Worm (Caenorhabditis elegans) whole organism, young adult: ENCODE measurements around the gene ccdc-47.

Source experiments
- B0019.2 ChIP-seq: fragments of 200-800 bp; sonication (Bioruptor generic); conservative IDR thresholded peaks from 2 replicates; pipeline ENCODE4 v1.3.6; 2022; ENCODE audit warnings: missing genetic modification reagents, missing genetic modification characterization, missing compliant biosample characterization
- B0035.1 ChIP-seq: sonication (generic microtip); optimal IDR thresholded peaks from 2 replicates; lab custom pipeline; 2016; ENCODE audit warnings: missing genetic modification characterization, mild to moderate bottlenecking, missing compliant biosample characterization, missing genotype, missing genetic modification reagents
- B0336.3 ChIP-seq: fragments of 200-800 bp; sonication (Bioruptor generic); IDR thresholded peaks from 2 replicates; pipeline ENCODE4 v1.3.6; 2022; ENCODE audit warnings: missing genetic modification characterization, missing compliant biosample characterization
- C17E4.6 ChIP-seq: fragments of 200-800 bp; sonication (Bioruptor generic); IDR thresholded peaks from 2 replicates; pipeline ENCODE4 v1.3.6; 2022; ENCODE audit warnings: missing genetic modification reagents, missing genetic modification characterization, missing compliant biosample characterization
- F23B12.7 ChIP-seq: sonication (generic microtip); optimal IDR thresholded peaks from 2 replicates; lab custom pipeline; 2017; ENCODE audit warnings: missing genetic modification characterization, mild to moderate bottlenecking, missing compliant biosample characterization, antibody characterized with exemption, moderate library complexity; ENCODE audit not compliant: insufficient read depth
- F39B2.1 ChIP-seq: fragments of 200-800 bp; sonication (Bioruptor generic); IDR thresholded peaks from 2 replicates; pipeline ENCODE4 v1.3.6; 2022; ENCODE audit warnings: missing genetic modification reagents, missing genetic modification characterization, missing compliant biosample characterization
- F57A8.1 ChIP-seq: fragments of 200-800 bp; sonication (Bioruptor generic); optimal IDR thresholded peaks from 2 replicates; lab custom pipeline; 2018; ENCODE audit warnings: mild to moderate bottlenecking, missing genetic modification characterization, moderate library complexity, missing compliant biosample characterization
- F57C9.4 ChIP-seq: sonication (generic microtip); optimal IDR thresholded peaks from 2 replicates; lab custom pipeline; 2017; ENCODE audit warnings: mild to moderate bottlenecking, missing genetic modification characterization, missing compliant biosample characterization
- K11D2.4 ChIP-seq: fragments of 200-800 bp; sonication (Bioruptor generic); IDR thresholded peaks from 2 replicates; pipeline ENCODE4 v1.3.6; 2022; ENCODE audit warnings: missing genetic modification reagents, missing genetic modification characterization, missing compliant biosample characterization
- Y53G8AR.9 ChIP-seq: fragments of 200-800 bp; sonication (Bioruptor generic); conservative IDR thresholded peaks from 2 replicates; pipeline ENCODE4 v1.3.6; 2022; ENCODE audit warnings: missing genetic modification reagents, missing genetic modification characterization, missing compliant biosample characterization
- Y67H2A.10 ChIP-seq: fragments of 200-800 bp; sonication (Bioruptor generic); conservative IDR thresholded peaks from 2 replicates; pipeline ENCODE4 v1.3.6; 2022; ENCODE audit warnings: missing genetic modification reagents, missing genetic modification characterization, missing compliant biosample characterization
- Y95B8A.8 ChIP-seq: fragments of 200-800 bp; sonication (Bioruptor generic); IDR thresholded peaks from 2 replicates; pipeline ENCODE4 v1.3.6; 2022; ENCODE audit warnings: missing genetic modification reagents, missing genetic modification characterization, missing compliant biosample characterization
- ama-1 ChIP-seq, 3 experiments: fragments of 150-350 bp in 1 of 3; sonication (generic microtip) in 2 of 3; optimal IDR thresholded peaks; 2 replicates each; lab custom pipeline; 2014 to 2018; ENCODE audit warnings: missing biosample characterization in 2 of 3, missing genetic modification characterization in 2 of 3, missing genetic modification reagents in 2 of 3
- attf-5 ChIP-seq: fragments of 200-800 bp; sonication (Bioruptor generic); optimal IDR thresholded peaks from 2 replicates; lab custom pipeline; 2018; ENCODE audit warnings: mild to moderate bottlenecking, missing genetic modification characterization, missing compliant biosample characterization
- attf-6 ChIP-seq: fragments of 200-800 bp; sonication (Bioruptor generic); IDR thresholded peaks from 2 replicates; pipeline ENCODE4 v1.3.6; 2022; ENCODE audit warnings: missing genetic modification reagents, missing genetic modification characterization, missing compliant biosample characterization
- cebp-2 ChIP-seq: fragments of 200-800 bp; sonication (Bioruptor generic); IDR thresholded peaks from 2 replicates; pipeline ENCODE4 v1.3.6; 2022; ENCODE audit warnings: missing genetic modification characterization, missing compliant biosample characterization
- ceh-100 ChIP-seq: fragments of 200-800 bp; sonication (Bioruptor generic); IDR thresholded peaks from 2 replicates; pipeline ENCODE4 v1.3.6; 2022; ENCODE audit warnings: missing genetic modification reagents, missing genetic modification characterization, missing compliant biosample characterization
- ceh-27 ChIP-seq: fragments of 200-800 bp; sonication (Bioruptor generic); optimal IDR thresholded peaks from 2 replicates; lab custom pipeline; 2018; ENCODE audit warnings: mild to moderate bottlenecking, missing genetic modification characterization, moderate library complexity, missing compliant biosample characterization
- ceh-79 ChIP-seq: sonication (generic microtip); optimal IDR thresholded peaks from 2 replicates; lab custom pipeline; 2017; ENCODE audit warnings: mild to moderate bottlenecking, missing genetic modification characterization, missing compliant biosample characterization
- chd-7 ChIP-seq: sonication (generic microtip); optimal IDR thresholded peaks from 2 replicates; lab custom pipeline; 2016; ENCODE audit warnings: mild to moderate bottlenecking, missing genetic modification characterization, moderate library complexity, missing compliant biosample characterization
- efl-1 ChIP-seq: fragments of 150-350 bp; optimal IDR thresholded peaks from 2 replicates; lab custom pipeline; 2014; ENCODE audit warnings: missing biosample characterization, missing genetic modification reagents, missing genetic modification characterization
- hmg-1.2 ChIP-seq: fragments of 200-800 bp; sonication (Bioruptor generic); IDR thresholded peaks from 2 replicates; pipeline ENCODE4 v1.3.6; 2022; ENCODE audit warnings: missing genetic modification reagents, missing genetic modification characterization, missing compliant biosample characterization
- hsf-1 ChIP-seq: fragments of 200-800 bp; sonication (Bioruptor generic); IDR thresholded peaks from 2 replicates; pipeline ENCODE4 v1.3.6; 2022; ENCODE audit warnings: missing genetic modification reagents, missing genetic modification characterization, missing compliant biosample characterization
- lin-40 ChIP-seq: sonication (generic microtip); optimal IDR thresholded peaks from 2 replicates; lab custom pipeline; 2016; ENCODE audit warnings: missing genetic modification characterization, mild to moderate bottlenecking, missing compliant biosample characterization, missing genotype, missing genetic modification reagents
- lsl-1 ChIP-seq: fragments of 200-800 bp; sonication (Bioruptor generic); optimal IDR thresholded peaks from 2 replicates; lab custom pipeline; 2018; ENCODE audit warnings: mild to moderate bottlenecking, missing genetic modification characterization, moderate library complexity, missing compliant biosample characterization
- madf-6 ChIP-seq: fragments of 200-800 bp; sonication (Bioruptor generic); IDR thresholded peaks from 2 replicates; pipeline ENCODE4 v1.3.6; 2022; ENCODE audit warnings: missing genetic modification reagents, missing genetic modification characterization, missing compliant biosample characterization
- mel-28 ChIP-seq: sonication (generic microtip); optimal IDR thresholded peaks from 2 replicates; lab custom pipeline; 2016; ENCODE audit warnings: borderline replicate concordance, mild to moderate bottlenecking, missing genetic modification characterization, missing compliant biosample characterization
- nfya-2 ChIP-seq: fragments of 200-800 bp; sonication (Bioruptor generic); IDR thresholded peaks from 2 replicates; pipeline ENCODE4 v1.3.6; 2022; ENCODE audit warnings: missing genetic modification reagents, missing genetic modification characterization, missing compliant biosample characterization
- nfyb-1 ChIP-seq: fragments of 200-800 bp; sonication (Bioruptor generic); IDR thresholded peaks from 2 replicates; pipeline ENCODE4 v1.3.6; 2022; ENCODE audit warnings: missing genetic modification reagents, missing genetic modification characterization, missing compliant biosample characterization
- nhr-179 ChIP-seq: sonication (generic microtip); optimal IDR thresholded peaks from 2 replicates; lab custom pipeline; 2016; ENCODE audit warnings: mild to moderate bottlenecking, missing genetic modification characterization, missing compliant biosample characterization
- snpc-1.1 ChIP-seq: sonication (generic microtip); optimal IDR thresholded peaks from 2 replicates; lab custom pipeline; 2017; ENCODE audit warnings: missing genetic modification characterization, mild to moderate bottlenecking, missing compliant biosample characterization, antibody characterized with exemption, moderate library complexity, missing genotype, missing genetic modification reagents; ENCODE audit not compliant: insufficient read depth
- snpc-4 ChIP-seq, 5 experiments: fragments of 150-350 bp in 1 of 5; sonication (generic microtip) in 4 of 5; optimal IDR thresholded peaks; 2 replicates each; lab custom pipeline; 2014 to 2018; ENCODE audit warnings: missing genetic modification characterization in 5 of 5, missing biosample characterization in 3 of 5, antibody characterized with exemption in 2 of 5, mild to moderate bottlenecking in 2 of 5, missing compliant biosample characterization in 2 of 5, missing genotype in 2 of 5, moderate library complexity in 2 of 5, missing genetic modification reagents in 1 of 5
- sptf-2 ChIP-seq: fragments of 200-800 bp; sonication (Bioruptor generic); optimal IDR thresholded peaks from 2 replicates; lab custom pipeline; 2018; ENCODE audit warnings: mild to moderate bottlenecking, missing genetic modification characterization, missing compliant biosample characterization
- tbp1 ChIP-seq: fragments of 200-800 bp; sonication (Bioruptor generic); optimal IDR thresholded peaks from 2 replicates; lab custom pipeline; 2018; ENCODE audit warnings: mild to moderate bottlenecking, missing genetic modification characterization, missing compliant biosample characterization
- tbx-9 ChIP-seq: sonication (generic microtip); optimal IDR thresholded peaks from 2 replicates; lab custom pipeline; 2016; ENCODE audit warnings: borderline replicate concordance, missing genetic modification characterization, inconsistent platforms, missing compliant biosample characterization
- unc-130 ChIP-seq: sonication (generic microtip); optimal IDR thresholded peaks from 2 replicates; lab custom pipeline; 2016; ENCODE audit warnings: missing genetic modification reagents, missing genetic modification characterization, missing compliant biosample characterization
- ztf-22 ChIP-seq: fragments of 200-800 bp; sonication (Bioruptor generic); optimal IDR thresholded peaks from 2 replicates; lab custom pipeline; 2018; ENCODE audit warnings: mild to moderate bottlenecking, missing genetic modification characterization, moderate library complexity, missing compliant biosample characterization
- ztf-26 ChIP-seq: sonication (generic microtip); optimal IDR thresholded peaks from 2 replicates; lab custom pipeline; 2017; ENCODE audit warnings: missing genetic modification characterization, missing compliant biosample characterization
- ztf-28 ChIP-seq: fragments of 200-800 bp; sonication (Bioruptor generic); IDR thresholded peaks from 2 replicates; pipeline ENCODE4 v1.3.6; 2022; ENCODE audit warnings: missing genetic modification reagents, missing genetic modification characterization, missing compliant biosample characterization
- ztf-3 ChIP-seq: fragments of 200-800 bp; sonication (Bioruptor generic); optimal IDR thresholded peaks from 2 replicates; lab custom pipeline; 2018; ENCODE audit warnings: mild to moderate bottlenecking, missing genetic modification characterization, missing compliant biosample characterization
- ztf-6 ChIP-seq: fragments of 200-800 bp; sonication (Bioruptor generic); IDR thresholded peaks from 2 replicates; pipeline ENCODE4 v1.3.6; 2022; ENCODE audit warnings: missing genetic modification reagents, missing genetic modification characterization, missing compliant biosample characterization

ccdc-47 gene

DNA sequence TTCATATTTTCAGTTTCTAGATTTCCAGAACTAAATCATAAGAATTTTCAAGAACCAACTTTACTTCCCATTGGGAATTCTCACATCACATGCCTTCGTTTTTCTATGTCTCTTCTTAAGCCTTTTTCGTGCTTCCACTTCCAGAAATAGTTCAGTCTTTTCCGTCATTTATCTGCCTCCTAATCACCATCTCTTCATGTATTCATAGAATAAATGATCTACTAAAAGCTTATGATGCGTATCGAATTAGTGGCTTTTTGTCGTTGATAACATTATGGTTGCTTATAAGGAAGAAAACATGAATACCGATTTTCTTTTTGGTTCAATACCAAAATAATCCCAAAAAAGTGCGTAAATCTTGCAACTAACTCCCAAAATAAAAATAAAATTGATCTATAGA, 38.1 kb downstream of the ccdc-47 start:
- TF ChIP-seq Y53G8AR.9 (GFP tag; lab: Robert Waterston, UW) (no peak), Y67H2A.10 (no peak), cebp-2 (GFP tag; lab: Robert Waterston, UW) (no peak), tbx-9 (tag; lab: Kevin White, UChicago) (no peak), unc-130 (GFP tag; lab: Kevin White, UChicago) (no peak), ztf-26 (no peak), B0019.2 (GFP tag; lab: Robert Waterston, UW) (no peak), ceh-100 (GFP tag; lab: Robert Waterston, UW) (no peak), F57A8.1 (GFP tag; lab: Kevin White, UChicago) (no peak), nhr-179 (no peak), tbp1 (GFP tag; lab: Kevin White, UChicago) (no peak), ztf-6 (GFP tag; lab: Robert Waterston, UW) (no peak), attf-6 (no peak), efl-1 (GFP tag; lab: Kevin White, UChicago) (no peak), mel-28 (no peak)

DNA sequence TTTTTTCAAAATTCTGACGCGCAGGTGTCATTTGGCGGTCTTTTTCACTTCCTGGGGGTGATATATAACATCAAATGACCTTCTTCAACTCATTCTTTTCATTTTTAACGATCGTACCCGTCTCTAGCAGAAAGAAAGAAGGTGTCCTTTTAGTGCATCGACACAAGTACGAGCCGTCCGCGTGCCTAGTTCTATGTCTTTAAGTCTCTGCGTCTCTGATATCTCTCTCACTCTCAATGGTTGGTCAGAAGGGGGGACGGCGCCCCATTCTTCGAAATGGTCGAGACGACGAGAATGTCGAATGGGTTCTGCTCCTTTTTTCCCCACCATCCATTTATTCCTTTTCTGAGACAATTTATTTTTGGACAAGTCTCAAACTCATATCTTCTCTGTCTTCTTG, 38.9 kb downstream of the ccdc-47 start:
- TF ChIP-seq hmg-1.2 (peak; percentile 63; the same call in 1 of the 2 replicates), ztf-28 (GFP tag; lab: Robert Waterston, UW) (0 out of 2 replicates have a peak, but pooled peaks have one; percentile 24), B0035.1 (tag; lab: Kevin White, UChicago) (no peak), K11D2.4 (GFP tag; lab: Robert Waterston, UW) (no peak), Y95B8A.8 (GFP tag; lab: Robert Waterston, UW) (0 out of 2 replicates have a peak, but pooled peaks have one; percentile 13)

- TF ChIP-seq F39B2.1 (GFP tag; lab: Robert Waterston, UW) (no peak), ztf-3 (GFP tag; lab: Kevin White, UChicago) (no peak), C17E4.6 (GFP tag; lab: Robert Waterston, UW) (no peak), F23B12.7 (no peak), lsl-1 (GFP tag; lab: Kevin White, UChicago) (no peak), F57C9.4 (tag; lab: Kevin White, UChicago) (no peak), ztf-22 (no peak), Y67H2A.10 (no peak), ceh-79 (tag; lab: Kevin White, UChicago) (no peak), ceh-27 (GFP tag; lab: Kevin White, UChicago) (no peak), hsf-1 (no peak), lin-40 (tag; lab: Kevin White, UChicago) (no peak), hmg-1.2 (no peak), attf-5 (GFP tag; lab: Kevin White, UChicago) (no peak), B0336.3 (no peak), sptf-2 (GFP tag; lab: Kevin White, UChicago) (no peak), nfya-2 (GFP tag; lab: Robert Waterston, UW) (no peak)
Observed at ce11 chrIII:3956293-3956692, 39.5 kb downstream of the ccdc-47 start, which contains the start of gene F37A8.5. F37A8.5 (plus strand) TSS chrIII:3956624.

DNA sequence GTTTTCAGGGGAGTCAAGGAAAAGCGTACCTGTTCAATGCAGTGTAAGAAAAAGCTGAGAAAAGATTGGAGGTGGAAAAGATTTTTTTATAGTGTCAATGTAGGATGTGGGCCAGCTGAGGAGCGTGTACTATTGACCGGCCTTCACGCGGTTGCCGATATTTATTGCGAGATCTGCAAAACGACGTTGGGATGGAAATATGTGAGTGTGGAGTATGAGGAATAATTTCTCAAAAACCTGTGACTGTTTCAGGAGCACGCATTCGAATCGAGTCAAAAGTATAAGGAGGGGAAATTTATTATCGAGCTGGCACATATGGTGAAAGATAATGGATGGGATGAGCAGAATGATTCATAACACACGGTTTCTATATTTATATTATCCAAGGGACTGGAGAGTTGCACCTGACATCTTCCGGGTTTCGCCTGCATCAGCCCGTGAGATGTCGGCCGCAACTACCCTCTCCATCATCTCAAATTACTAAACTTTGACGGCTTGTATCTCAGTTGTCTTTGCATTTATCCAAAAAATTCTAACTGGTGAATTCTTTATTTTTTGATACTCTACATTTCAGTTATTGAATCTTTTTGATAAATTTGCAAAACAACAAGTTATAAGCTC, 40.5 kb downstream of the ccdc-47 start:
- TF ChIP-seq snpc-4 (GFP tag; optimal IDR thresholded peaks at IDR 0.05; lab: Kevin White, UChicago), result peak; percentile 51
- TF ChIP-seq snpc-4 (tag; optimal IDR thresholded peaks at IDR 0.05; lab: Kevin White, UChicago), result peak; percentile 35 to 78 (median 53)
- TF ChIP-seq chd-7 (tag; lab: Kevin White, UChicago), result peak; percentile 44
- peak; percentile 32 for TF ChIP-seq ama-1 (optimal IDR thresholded peaks at IDR 0.05; lab: Kevin White, UChicago)
- TF ChIP-seq ama-1 (GFP tag; optimal IDR thresholded peaks at IDR 0.05; lab: Kevin White, UChicago), result no peak
- no peak for TF ChIP-seq madf-6 (GFP tag; lab: Robert Waterston, UW)
- peak; percentile 20 for TF ChIP-seq snpc-1.1 (tag; lab: Kevin White, UChicago)
- 0 out of 2 replicates have a peak, but pooled peaks have one; percentile 27 for TF ChIP-seq nfyb-1 (GFP tag; lab: Robert Waterston, UW)
- no peak for TF ChIP-seq nhr-179
- 0 out of 2 replicates have a peak, but pooled peaks have one; percentile 21 for TF ChIP-seq attf-6
